Fruit fly (Drosophila melanogaster) whole organism, embryonic: ENCODE data around the gene Kr-h2.

Experiments used
- ATbp ChIP-seq: fragments of 200-800 bp; sonication (Bioruptor generic); optimal IDR thresholded peaks from 2 replicates; lab custom pipeline; 2017; ENCODE audit warnings: missing biosample characterization, mild to moderate bottlenecking, missing genetic modification characterization, missing genetic modification reagents
- BEAF-32 ChIP-seq: fragments of 200-800 bp; sonication (Bioruptor generic); optimal IDR thresholded peaks from 3 replicates; lab custom pipeline; 2017; ENCODE audit warnings: missing biosample characterization, missing genetic modification characterization, mild to moderate bottlenecking, moderate library complexity, missing genetic modification reagents
- CG1024 ChIP-seq: fragments of 200-800 bp; sonication (Bioruptor generic); IDR thresholded peaks from 2 replicates; pipeline ENCODE4 v1.3.6; 2022; ENCODE audit warnings: missing biosample characterization, missing genetic modification characterization
- CG11398 ChIP-seq: fragments of 200-800 bp; sonication (Bioruptor generic); optimal IDR thresholded peaks from 2 replicates; lab custom pipeline; 2016; ENCODE audit warnings: missing biosample characterization, missing genetic modification characterization
- CG12769 ChIP-seq: fragments of 200-800 bp; sonication (Bioruptor generic); optimal IDR thresholded peaks from 2 replicates; lab custom pipeline; 2019; ENCODE audit warnings: missing biosample characterization, mild to moderate bottlenecking, missing genetic modification characterization, moderate library complexity
- CG15073 ChIP-seq: fragments of 200-800 bp; sonication (Bioruptor generic); optimal IDR thresholded peaks from 2 replicates; lab custom pipeline; 2016; ENCODE audit warnings: missing biosample characterization, missing genetic modification characterization
- CG1603 ChIP-seq: fragments of 200-800 bp; sonication (Bioruptor generic); optimal IDR thresholded peaks from 2 replicates; lab custom pipeline; 2019; ENCODE audit warnings: missing biosample characterization, mild to moderate bottlenecking, missing genetic modification characterization, moderate library complexity
- CG31388 ChIP-seq: fragments of 200-800 bp; sonication (Bioruptor generic); optimal IDR thresholded peaks from 2 replicates; lab custom pipeline; 2016; ENCODE audit warnings: missing biosample characterization, missing genetic modification characterization
- CG34422 ChIP-seq: fragments of 200-800 bp; sonication (Bioruptor generic); IDR thresholded peaks from 3 replicates; pipeline ENCODE4 v1.3.6; 2022; ENCODE audit warnings: missing biosample characterization, missing genetic modification characterization
- CG3726 ChIP-seq: fragments of 200-800 bp; sonication (Bioruptor generic); IDR thresholded peaks from 3 replicates; pipeline ENCODE4, ENCODE4 v1.3.6; 2022; ENCODE audit warnings: missing biosample characterization, missing genetic modification characterization
- CG4360 ChIP-seq: fragments of 200-800 bp; sonication (Bioruptor generic); IDR thresholded peaks from 2 replicates; pipeline ENCODE4 v1.3.6; 2022; ENCODE audit warnings: missing biosample characterization, missing genetic modification characterization
- CG43689 ChIP-seq: fragments of 200-800 bp; sonication (Bioruptor generic); IDR thresholded peaks from 2 replicates; pipeline ENCODE4 v1.3.6; 2022; ENCODE audit warnings: missing biosample characterization, missing genetic modification characterization
- CG4730 ChIP-seq: fragments of 200-800 bp; sonication (Bioruptor generic); IDR thresholded peaks from 2 replicates; pipeline ENCODE4 v1.3.6; 2022; ENCODE audit warnings: missing biosample characterization, missing genetic modification characterization
- CG4820 ChIP-seq: fragments of 200-800 bp; sonication (Bioruptor generic); optimal IDR thresholded peaks from 3 replicates; lab custom pipeline; 2016; ENCODE audit warnings: missing biosample characterization, missing genetic modification characterization
- CG5180 ChIP-seq: fragments of 200-800 bp; sonication (Bioruptor generic); optimal IDR thresholded peaks from 3 replicates; lab custom pipeline; 2017; ENCODE audit warnings: missing biosample characterization, missing genetic modification characterization, mild to moderate bottlenecking, moderate library complexity, missing genetic modification reagents
- CG6654 ChIP-seq: fragments of 200-800 bp; sonication (Bioruptor generic); optimal IDR thresholded peaks from 2 replicates; lab custom pipeline; 2017; ENCODE audit warnings: missing biosample characterization, mild to moderate bottlenecking, missing genetic modification characterization
- CG7745 ChIP-seq: fragments of 200-800 bp; sonication (Bioruptor generic); optimal IDR thresholded peaks from 2 replicates; lab custom pipeline; 2018; ENCODE audit warnings: missing biosample characterization, mild to moderate bottlenecking, missing genetic modification characterization, moderate library complexity
- CG8478 ChIP-seq: fragments of >200 bp; optimal IDR thresholded peaks from 2 replicates; lab custom pipeline; 2018
- CG8944 ChIP-seq: fragments of 200-800 bp; sonication (Bioruptor generic); optimal IDR thresholded peaks from 3 replicates; lab custom pipeline; 2016; ENCODE audit warnings: missing biosample characterization, missing genetic modification characterization
- CHES-1-like ChIP-seq: fragments of 200-800 bp; sonication (Bioruptor generic); optimal IDR thresholded peaks from 2 replicates; lab custom pipeline; 2016; ENCODE audit warnings: missing biosample characterization, missing genetic modification characterization
- Camta ChIP-seq: fragments of 200-800 bp; sonication (Bioruptor generic); optimal IDR thresholded peaks from 2 replicates; lab custom pipeline; 2016; ENCODE audit warnings: missing biosample characterization, missing genetic modification characterization
- Dfd ChIP-seq, 2 experiments: fragments of >200 bp; optimal IDR thresholded peaks; 2 replicates each; lab custom pipeline; 2017; ENCODE audit warnings: missing biosample characterization in 2 of 2, missing genetic modification characterization in 2 of 2
- Dp ChIP-seq: fragments of 200-800 bp; sonication (Bioruptor generic); optimal IDR thresholded peaks from 2 replicates; lab custom pipeline; 2018; ENCODE audit warnings: missing biosample characterization, mild to moderate bottlenecking, missing genetic modification characterization, moderate library complexity
- E2f2 ChIP-seq: fragments of 200-800 bp; sonication (Bioruptor generic); IDR thresholded peaks from 2 replicates; pipeline ENCODE4 v1.3.6; 2022; ENCODE audit warnings: missing biosample characterization, missing genetic modification characterization
- Fer2 ChIP-seq: fragments of 200-800 bp; sonication (Bioruptor generic); optimal IDR thresholded peaks from 2 replicates; lab custom pipeline; 2018; ENCODE audit warnings: missing biosample characterization, mild to moderate bottlenecking, missing genetic modification characterization, moderate library complexity
- Hey ChIP-seq: fragments of 200-800 bp; sonication (Bioruptor generic); optimal IDR thresholded peaks from 3 replicates; lab custom pipeline; 2018; ENCODE audit warnings: missing biosample characterization, mild to moderate bottlenecking, missing genetic modification characterization
- Lhr ChIP-seq: fragments of 200-800 bp; sonication (Bioruptor generic); optimal IDR thresholded peaks from 3 replicates; lab custom pipeline; 2017; ENCODE audit warnings: mild to moderate bottlenecking, missing biosample characterization, missing genetic modification reagents, missing genetic modification characterization
- MBD-R2 ChIP-seq: fragments of 200-800 bp; sonication (Bioruptor generic); IDR thresholded peaks from 2 replicates; pipeline ENCODE4 v1.3.6; 2022; ENCODE audit warnings: missing biosample characterization, missing genetic modification characterization
- NFAT ChIP-seq: fragments of 200-800 bp; sonication (Bioruptor generic); IDR thresholded peaks from 2 replicates; pipeline ENCODE4 v1.3.6; 2022; ENCODE audit warnings: missing biosample characterization, missing genetic modification characterization
- Oli ChIP-seq: fragments of 200-800 bp; sonication (Bioruptor generic); optimal IDR thresholded peaks from 2 replicates; lab custom pipeline; 2018; ENCODE audit warnings: missing biosample characterization, mild to moderate bottlenecking, missing genetic modification characterization, moderate library complexity
- Scr ChIP-seq: fragments of 200-800 bp; sonication (Bioruptor generic); IDR thresholded peaks from 2 replicates; pipeline ENCODE4 v1.3.6; 2022; ENCODE audit warnings: missing biosample characterization, missing genetic modification characterization; ENCODE audit not compliant: partially characterized antibody
- Sin3A ChIP-seq: fragments of >200 bp; optimal IDR thresholded peaks from 2 replicates; lab custom pipeline; 2018
- Xbp1 ChIP-seq: fragments of 200-800 bp; sonication (Bioruptor generic); optimal IDR thresholded peaks from 3 replicates; lab custom pipeline; 2016; ENCODE audit warnings: missing biosample characterization, mild to moderate bottlenecking, missing genetic modification characterization
- ara ChIP-seq: fragments of 200-800 bp; sonication (Bioruptor generic); IDR thresholded peaks from 2 replicates; pipeline ENCODE4 v1.3.6; 2022; ENCODE audit warnings: missing biosample characterization, missing genetic modification characterization
- bcd ChIP-seq: fragments of 200-800 bp; sonication (Bioruptor generic); optimal IDR thresholded peaks from 2 replicates; lab custom pipeline; 2017; ENCODE audit warnings: missing biosample characterization, mild to moderate bottlenecking, missing genetic modification characterization
- bigmax ChIP-seq: fragments of 200-800 bp; sonication (Bioruptor generic); optimal IDR thresholded peaks from 2 replicates; lab custom pipeline; 2018; ENCODE audit warnings: missing biosample characterization, mild to moderate bottlenecking, missing genetic modification characterization
- corto ChIP-seq: fragments of 200-800 bp; sonication (Bioruptor generic); optimal IDR thresholded peaks from 2 replicates; lab custom pipeline; 2016; ENCODE audit warnings: missing biosample characterization, mild to moderate bottlenecking, missing genetic modification characterization, moderate library complexity
- crc ChIP-seq: fragments of 200-800 bp; sonication (Bioruptor generic); optimal IDR thresholded peaks from 2 replicates; lab custom pipeline; 2016; ENCODE audit warnings: missing biosample characterization, missing genetic modification characterization
- crol ChIP-seq: fragments of 200-800 bp; sonication (Bioruptor generic); IDR thresholded peaks from 2 replicates; pipeline ENCODE4 v1.3.6; 2022; ENCODE audit warnings: missing biosample characterization, missing genetic modification characterization
- dimm ChIP-seq: fragments of 200-800 bp; sonication (Bioruptor generic); IDR thresholded peaks from 2 replicates; pipeline ENCODE4 v1.3.6; 2022; ENCODE audit warnings: missing biosample characterization, missing genetic modification characterization
- disco-r ChIP-seq: fragments of 200-800 bp; sonication (Bioruptor generic); optimal IDR thresholded peaks from 2 replicates; lab custom pipeline; 2016; ENCODE audit warnings: missing biosample characterization, missing genetic modification characterization
- eve ChIP-seq, 2 experiments: fragments of >200 bp; optimal IDR thresholded peaks; 2 replicates each; lab custom pipeline; 2017; ENCODE audit warnings: missing biosample characterization in 2 of 2, missing genetic modification characterization in 2 of 2
- ewg ChIP-seq: fragments of 200-800 bp; sonication (Bioruptor generic); optimal IDR thresholded peaks from 3 replicates; lab custom pipeline; 2017; ENCODE audit warnings: mild to moderate bottlenecking, missing biosample characterization, missing genetic modification reagents, missing genetic modification characterization
- eyg ChIP-seq: fragments of 200-800 bp; sonication (Bioruptor generic); optimal IDR thresholded peaks from 3 replicates; lab custom pipeline; 2016; ENCODE audit warnings: missing biosample characterization, missing genetic modification characterization
- fru ChIP-seq: fragments of >200 bp; optimal IDR thresholded peaks from 2 replicates; lab custom pipeline; 2017
- ftz-f1 ChIP-seq: fragments of 200-800 bp; sonication (Bioruptor generic); optimal IDR thresholded peaks from 2 replicates; lab custom pipeline; 2016; ENCODE audit warnings: missing biosample characterization, missing genetic modification characterization
- lmd ChIP-seq: fragments of 200-800 bp; sonication (Bioruptor generic); IDR thresholded peaks from 2 replicates; pipeline ENCODE4 v1.3.6; 2022; ENCODE audit warnings: missing biosample characterization, missing genetic modification characterization
- psq ChIP-seq: fragments of 200-800 bp; sonication (Bioruptor generic); optimal IDR thresholded peaks from 2 replicates; lab custom pipeline; 2017; ENCODE audit warnings: missing biosample characterization, missing genetic modification characterization
- slp2 ChIP-seq: fragments of 200-800 bp; sonication (Bioruptor generic); optimal IDR thresholded peaks from 2 replicates; lab custom pipeline; 2016; ENCODE audit warnings: missing biosample characterization, missing genetic modification characterization
- sr ChIP-seq: fragments of 200-800 bp; sonication (Bioruptor generic); IDR thresholded peaks from 3 replicates; pipeline ENCODE4 v1.3.6; 2022; ENCODE audit warnings: missing biosample characterization, missing genetic modification characterization
- sug ChIP-seq: fragments of 200-800 bp; optimal IDR thresholded peaks from 2 replicates; lab custom pipeline; 2019; ENCODE audit warnings: missing biosample characterization, mild to moderate bottlenecking, missing genetic modification characterization, moderate library complexity
- unpg ChIP-seq: fragments of 200-800 bp; sonication (Bioruptor generic); optimal IDR thresholded peaks from 3 replicates; lab custom pipeline; 2018; ENCODE audit warnings: missing biosample characterization, mild to moderate bottlenecking, missing genetic modification characterization, moderate library complexity
- wek ChIP-seq: fragments of 200-800 bp; sonication (Bioruptor generic); optimal IDR thresholded peaks from 3 replicates; lab custom pipeline; 2018; ENCODE audit warnings: missing biosample characterization, mild to moderate bottlenecking, missing genetic modification characterization, moderate library complexity

The Kr-h2 gene

DNA sequence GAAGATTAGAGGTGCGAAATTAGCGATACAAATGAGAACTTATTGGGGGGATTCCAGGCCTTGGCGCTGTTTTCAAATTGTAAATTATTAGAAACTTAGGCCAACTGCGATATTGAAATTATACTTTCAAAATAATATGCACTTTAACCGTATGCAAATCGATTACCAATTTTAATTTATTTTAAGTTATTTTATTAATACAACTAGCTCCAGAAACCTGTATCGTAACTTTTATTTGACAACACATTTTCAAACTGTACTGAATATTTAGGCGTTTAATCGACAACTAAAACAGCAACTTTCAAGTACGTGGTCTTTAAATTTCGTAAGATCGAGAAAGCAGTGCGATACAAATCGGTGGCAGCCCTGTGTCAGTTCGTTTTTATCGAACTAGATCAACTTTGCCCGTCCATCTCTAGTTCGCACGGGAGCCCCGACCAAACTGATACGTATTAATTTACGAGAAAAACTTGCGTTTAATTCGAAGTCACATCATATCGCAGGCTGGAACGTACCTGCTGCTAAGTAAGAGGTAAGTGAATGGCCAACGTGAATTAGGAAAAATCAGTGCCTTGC lies at the start of gene Kr-h2, which contains the start of gene CG9154:
Gene Kr-h2, plus strand, starts transcription at position 335 of the 576 bp plus-strand sequence.
Gene CG9154, minus strand, starts transcription at position 31 of the 576 bp plus-strand sequence.
- TF ChIP-seq CG5180 (GFP tag; lab: Kevin White, UChicago): no peak
- TF ChIP-seq CG8478 (lab: Kevin White, UChicago): no peak
- no peak for TF ChIP-seq CG6654 (GFP tag; lab: Kevin White, UChicago)
- peak; percentile 87 for TF ChIP-seq E2f2 (GFP tag; lab: Robert Waterston, UW)
- peak; percentile 73 for TF ChIP-seq BEAF-32 (GFP tag; lab: Kevin White, UChicago)
- TF ChIP-seq bigmax (GFP tag; lab: Kevin White, UChicago): no peak
- no peak for TF ChIP-seq dimm (GFP tag; lab: Robert Waterston, UW)
- peak; percentile 37; the same call in 1 of the 2 replicates for TF ChIP-seq MBD-R2
- peak; percentile 61 for TF ChIP-seq Scr (GFP tag; lab: Robert Waterston, UW)
- peak; percentile 37 for TF ChIP-seq Fer2
- no peak for TF ChIP-seq ewg (GFP tag; lab: Kevin White, UChicago)
- TF ChIP-seq Camta (GFP tag; lab: Kevin White, UChicago): no peak
- peak; percentile 5 for TF ChIP-seq CG12769 (tag; lab: Kevin White, UChicago)
- peak; percentile 1 for TF ChIP-seq unpg (GFP tag; lab: Kevin White, UChicago)
- no peak for TF ChIP-seq Hey (tag; lab: Kevin White, UChicago)
- TF ChIP-seq CG4730 (GFP tag; lab: Robert Waterston, UW): no peak
- no peak for TF ChIP-seq CG8944
- TF ChIP-seq CG4820 (GFP tag; lab: Kevin White, UChicago): peak; percentile 23
- no peak for TF ChIP-seq slp2 (GFP tag; lab: Kevin White, UChicago)
- peak; percentile 84 for TF ChIP-seq Dp (GFP tag; lab: Kevin White, UChicago)
- TF ChIP-seq ara (GFP tag; lab: Robert Waterston, UW): no peak
- TF ChIP-seq CG4360 (GFP tag; lab: Robert Waterston, UW): no peak
- TF ChIP-seq sug (tag; lab: Kevin White, UChicago): peak; percentile 64
- peak; percentile 56 for TF ChIP-seq CG1603 (tag; lab: Kevin White, UChicago)
- no peak for TF ChIP-seq crc (GFP tag; lab: Kevin White, UChicago)
- peak; percentile 81 for TF ChIP-seq Xbp1 (GFP tag; lab: Kevin White, UChicago)
- TF ChIP-seq ftz-f1 (GFP tag; lab: Kevin White, UChicago): no peak
- no peak for TF ChIP-seq crol (GFP tag; lab: Robert Waterston, UW)
- TF ChIP-seq CHES-1-like (GFP tag; lab: Kevin White, UChicago): peak; percentile 32
- no peak for TF ChIP-seq CG43689 (GFP tag; lab: Robert Waterston, UW)
- no peak for TF ChIP-seq CG15073 (GFP tag; lab: Kevin White, UChicago)
- no peak for TF ChIP-seq CG11398 (GFP tag; lab: Kevin White, UChicago)
- no peak for TF ChIP-seq NFAT (GFP tag; lab: Robert Waterston, UW)
- no peak for TF ChIP-seq CG31388 (GFP tag; lab: Kevin White, UChicago)
- no peak for TF ChIP-seq ATbp (GFP tag; lab: Kevin White, UChicago)
- TF ChIP-seq CG34422 (GFP tag; lab: Robert Waterston, UW): peak; percentile 11; the same call in 1 of the 3 replicates
- TF ChIP-seq psq (GFP tag; lab: Kevin White, UChicago): no peak
- TF ChIP-seq Oli (tag; lab: Kevin White, UChicago): no peak
- peak; percentile 83 for TF ChIP-seq Lhr
- no peak for TF ChIP-seq lmd
- no peak for TF ChIP-seq disco-r (GFP tag; lab: Kevin White, UChicago)
- no peak for TF ChIP-seq Dfd (GFP tag; optimal IDR thresholded peaks at IDR 0.05; lab: Kevin White, UChicago)
- no peak for TF ChIP-seq bcd
- TF ChIP-seq Sin3A (lab: Kevin White, UChicago): peak; percentile 48
- TF ChIP-seq eve (GFP tag; optimal IDR thresholded peaks at IDR 0.05; lab: Kevin White, UChicago): no peak
- TF ChIP-seq fru (lab: Kevin White, UChicago): no peak
- no peak for TF ChIP-seq sr
- no peak for TF ChIP-seq eyg (GFP tag; lab: Kevin White, UChicago)
- TF ChIP-seq corto (GFP tag; lab: Kevin White, UChicago): no peak
- no peak for TF ChIP-seq CG3726 (GFP tag; lab: Robert Waterston, UW)
- TF ChIP-seq CG1024 (GFP tag; lab: Robert Waterston, UW): no peak
- no peak for TF ChIP-seq CG7745 (tag; lab: Kevin White, UChicago)
- peak; percentile 95 for TF ChIP-seq wek (GFP tag; lab: Kevin White, UChicago)
